Fruit fly (Drosophila melanogaster): ENCODE results near the gene Or10a.

Gene Or10a

DNA sequence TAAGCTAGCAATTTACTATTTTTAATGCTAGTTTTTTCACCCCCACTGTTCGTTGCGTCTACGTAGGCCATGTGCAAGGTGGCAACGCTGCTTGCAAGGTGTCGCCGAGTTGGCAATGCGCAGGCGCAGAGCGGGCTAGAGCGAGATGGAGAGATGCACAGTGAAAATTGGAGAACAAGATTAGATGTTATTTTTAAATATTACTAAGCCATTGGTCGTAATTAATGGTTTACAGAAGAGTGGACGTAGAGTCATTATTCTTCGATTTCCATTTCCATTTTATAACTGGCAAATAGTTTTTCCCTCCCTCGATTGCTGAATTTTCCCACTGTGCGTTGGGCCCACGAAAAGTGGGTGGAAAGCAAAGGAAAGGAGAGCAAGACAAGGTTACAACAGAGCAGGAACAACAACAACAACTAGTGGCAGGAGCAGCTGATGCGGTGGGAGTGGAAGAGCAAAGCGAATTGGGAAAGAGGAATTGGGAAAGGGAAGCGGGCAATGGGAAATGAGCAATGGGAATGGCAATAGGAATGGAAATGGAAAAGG lies 35.7 kb upstream of the Or10a start (continued):
- TF ChIP-seq prd (optimal IDR thresholded peaks at IDR 0.05) (no peak), prd (GFP tag; IDR thresholded peaks at IDR 0.05) (peak; percentile 87), CG2199 (GFP tag; IDR thresholded peaks at IDR 0.05) (peak; percentile 77), hth (optimal IDR thresholded peaks at IDR 0.05) (no peak), Hr3 (GFP tag; optimal IDR thresholded peaks at IDR 0.05) (peak; percentile 40), CG6683 (GFP tag; optimal IDR thresholded peaks at IDR 0.05) (peak; percentile 41), Dip3 (GFP tag; optimal IDR thresholded peaks at IDR 0.05) (peak; percentile 59), CrebB (tag; optimal IDR thresholded peaks at IDR 0.05) (peak; percentile 35), ci (GFP tag; IDR thresholded peaks at IDR 0.05) (peak; percentile 96), gro (GFP tag; optimal IDR thresholded peaks at IDR 0.05) (peak; percentile 83), CG13624 (GFP tag; optimal IDR thresholded peaks at IDR 0.05) (peak; percentile 72), CG12236 (GFP tag; optimal IDR thresholded peaks at IDR 0.05) (peak; percentile 30), ftz-f1 (GFP tag; optimal IDR thresholded peaks at IDR 0.05) (peak; percentile 24), Ravus (GFP tag; IDR thresholded peaks at IDR 0.05) (peak; percentile 45), ab (GFP tag; optimal IDR thresholded peaks at IDR 0.05) (no peak), CG7745 (tag; optimal IDR thresholded peaks at IDR 0.05) (no peak), CG3163 (GFP tag; optimal IDR thresholded peaks at IDR 0.05) (peak; percentile 10), dm (GFP tag; optimal IDR thresholded peaks at IDR 0.05) (peak; percentile 34), CG4328 (GFP tag; optimal IDR thresholded peaks at IDR 0.05) (no peak), CG8924 (tag; optimal IDR thresholded peaks at IDR 0.05) (peak; percentile 75), CG2875 (GFP tag; optimal IDR thresholded peaks at IDR 0.05) (peak; percentile 62), GATAe (GFP tag; conservative IDR thresholded peaks at IDR 0.05) (no peak), sd (tag; optimal IDR thresholded peaks at IDR 0.05) (peak; percentile 32), CG15011 (GFP tag; optimal IDR thresholded peaks at IDR 0.05) (peak; percentile 13), peb (GFP tag; IDR thresholded peaks at IDR 0.05) (peak; percentile 91), CG6854 (GFP tag; optimal IDR thresholded peaks at IDR 0.05) (peak; percentile 37), chif (GFP tag; optimal IDR thresholded peaks at IDR 0.05) (peak; percentile 53 to 70), az2 (GFP tag; optimal IDR thresholded peaks at IDR 0.05) (peak; percentile 66), dpn (GFP tag; optimal IDR thresholded peaks at IDR 0.05) (peak; percentile 74 to 79), oc (tag; optimal IDR thresholded peaks at IDR 0.05) (peak; percentile 66), Mad (GFP tag; optimal IDR thresholded peaks at IDR 0.05) (peak; percentile 65), Bteb2 (GFP tag; optimal IDR thresholded peaks at IDR 0.05) (peak; percentile 49), eyg (GFP tag; optimal IDR thresholded peaks at IDR 0.05) (peak; percentile 65), CG16863 (GFP tag; optimal IDR thresholded peaks at IDR 0.05) (peak; percentile 74), CG1603 (tag; optimal IDR thresholded peaks at IDR 0.05) (peak; percentile 88), CG10274 (GFP tag; optimal IDR thresholded peaks at IDR 0.05) (no peak), Side (GFP tag; optimal IDR thresholded peaks at IDR 0.05) (peak; percentile 78), Fer1 (GFP tag; optimal IDR thresholded peaks at IDR 0.05) (peak; percentile 84), ken (GFP tag; IDR thresholded peaks at IDR 0.05) (peak; percentile 89), ttk (GFP tag; IDR thresholded peaks at IDR 0.05) (peak; percentile 83), CG9727 (GFP tag; optimal IDR thresholded peaks at IDR 0.05) (peak; percentile 76), row (GFP tag; IDR thresholded peaks at IDR 0.05) (peak; percentile 87), pros (GFP tag; optimal IDR thresholded peaks at IDR 0.05) (no peak), CG7839 (tag; optimal IDR thresholded peaks at IDR 0.05) (peak; percentile 85), sna (GFP tag; IDR thresholded peaks at IDR 0.05; ENCODE audit: partially characterized antibody) (no peak), CG10366 (GFP tag; IDR thresholded peaks at IDR 0.05) (peak; percentile 86), CG7372 (GFP tag; IDR thresholded peaks at IDR 0.05) (peak; percentile 70), YL-1 (GFP tag; optimal IDR thresholded peaks at IDR 0.05) (no peak), CG17359 (tag; optimal IDR thresholded peaks at IDR 0.05) (peak; percentile 84), emc (GFP tag; optimal IDR thresholded peaks at IDR 0.05) (no peak), dmrt11E (tag; optimal IDR thresholded peaks at IDR 0.05) (peak; percentile 44), pb (GFP tag; optimal IDR thresholded peaks at IDR 0.05) (peak; percentile 75)
